Fruit fly (Drosophila melanogaster) whole organism, embryonic: Measurements from ENCODE around the gene CG34266.
A peak's percentile ranks its signal among the peaks of the same experiment; 100 is the strongest.

Experiments
- ATbp ChIP-seq: fragments of 200-800 bp; sonication (Bioruptor generic); optimal IDR thresholded peaks from 2 replicates; lab custom pipeline; 2017; ENCODE audit warnings: missing biosample characterization, mild to moderate bottlenecking, missing genetic modification characterization, missing genetic modification reagents
- CG10147 ChIP-seq: fragments of 200-800 bp; sonication (Bioruptor generic); optimal IDR thresholded peaks from 2 replicates; lab custom pipeline; 2019; ENCODE audit warnings: missing biosample characterization, mild to moderate bottlenecking, missing genetic modification characterization, moderate library complexity
- CG10209 ChIP-seq: fragments of 200-800 bp; sonication (Bioruptor generic); optimal IDR thresholded peaks from 3 replicates; lab custom pipeline; 2017; ENCODE audit warnings: missing biosample characterization, mild to moderate bottlenecking, missing genetic modification characterization, missing genetic modification reagents
- CG10267 ChIP-seq: fragments of 200-800 bp; sonication (Bioruptor generic); optimal IDR thresholded peaks from 2 replicates; lab custom pipeline; 2018; ENCODE audit warnings: missing biosample characterization, mild to moderate bottlenecking, missing genetic modification characterization, moderate library complexity
- CG12104 ChIP-seq: fragments of 200-800 bp; sonication (Bioruptor generic); optimal IDR thresholded peaks from 3 replicates; lab custom pipeline; 2016; ENCODE audit warnings: missing biosample characterization, missing genetic modification characterization
- CG15269 ChIP-seq: fragments of 200-800 bp; sonication (Bioruptor generic); optimal IDR thresholded peaks from 2 replicates; lab custom pipeline; 2018; ENCODE audit warnings: missing biosample characterization, mild to moderate bottlenecking, missing genetic modification characterization, moderate library complexity
- CG17359 ChIP-seq: fragments of 200-800 bp; sonication (Bioruptor generic); optimal IDR thresholded peaks from 3 replicates; lab custom pipeline; 2018; ENCODE audit warnings: missing biosample characterization, mild to moderate bottlenecking, missing genetic modification characterization, moderate library complexity
- CG17361 ChIP-seq: fragments of 200-800 bp; sonication (Bioruptor generic); IDR thresholded peaks from 3 replicates; pipeline ENCODE4 v1.3.6; 2022; ENCODE audit warnings: missing biosample characterization, missing genetic modification characterization
- CG17829 ChIP-seq: fragments of 200-800 bp; optimal IDR thresholded peaks from 2 replicates; lab custom pipeline; 2019; ENCODE audit warnings: missing biosample characterization, mild to moderate bottlenecking, missing genetic modification characterization, moderate library complexity
- CG18262 ChIP-seq: fragments of 200-800 bp; optimal IDR thresholded peaks from 3 replicates; lab custom pipeline; 2019; ENCODE audit warnings: missing biosample characterization, mild to moderate bottlenecking, missing genetic modification characterization, moderate library complexity
- CG2116 ChIP-seq: fragments of 200-800 bp; sonication (Bioruptor generic); optimal IDR thresholded peaks from 3 replicates; lab custom pipeline; 2018; ENCODE audit warnings: missing biosample characterization, mild to moderate bottlenecking, missing genetic modification characterization
- CG2678 ChIP-seq: fragments of 200-800 bp; sonication (Bioruptor generic); optimal IDR thresholded peaks from 3 replicates; lab custom pipeline; 2019; ENCODE audit warnings: missing biosample characterization, mild to moderate bottlenecking, missing genetic modification characterization, moderate library complexity
- CG2712 ChIP-seq: fragments of 200-800 bp; optimal IDR thresholded peaks from 3 replicates; lab custom pipeline; 2019; ENCODE audit warnings: missing biosample characterization, mild to moderate bottlenecking, missing genetic modification characterization, moderate library complexity
- CG30020 ChIP-seq: fragments of 200-800 bp; optimal IDR thresholded peaks from 2 replicates; lab custom pipeline; 2019; ENCODE audit warnings: missing biosample characterization, mild to moderate bottlenecking, missing genetic modification characterization, moderate library complexity
- CG31441 ChIP-seq: fragments of 200-800 bp; sonication (Bioruptor generic); IDR thresholded peaks from 2 replicates; pipeline ENCODE4 v1.3.6; 2022; ENCODE audit warnings: missing biosample characterization, missing genetic modification characterization
- CG4424 ChIP-seq: fragments of 200-800 bp; sonication (Bioruptor generic); optimal IDR thresholded peaks from 3 replicates; lab custom pipeline; 2016; ENCODE audit warnings: missing biosample characterization, missing genetic modification characterization
- CG6254 ChIP-seq: fragments of 200-800 bp; sonication (Bioruptor generic); optimal IDR thresholded peaks from 3 replicates; lab custom pipeline; 2017; ENCODE audit warnings: mild to moderate bottlenecking, missing biosample characterization, missing genetic modification reagents, missing genetic modification characterization
- CG7556 ChIP-seq: fragments of 200-800 bp; sonication (Bioruptor generic); optimal IDR thresholded peaks from 2 replicates; lab custom pipeline; 2017; ENCODE audit warnings: missing biosample characterization, mild to moderate bottlenecking, missing genetic modification characterization
- CG7786 ChIP-seq: fragments of 200-800 bp; sonication (Bioruptor generic); optimal IDR thresholded peaks from 2 replicates; lab custom pipeline; 2016; ENCODE audit warnings: missing biosample characterization, missing genetic modification characterization
- CG8388 ChIP-seq: fragments of 200-800 bp; sonication (Bioruptor generic); optimal IDR thresholded peaks from 2 replicates; lab custom pipeline; 2019; ENCODE audit warnings: missing biosample characterization, mild to moderate bottlenecking, missing genetic modification characterization, moderate library complexity
- CG8924 ChIP-seq: fragments of 200-800 bp; optimal IDR thresholded peaks from 3 replicates; lab custom pipeline; 2019; ENCODE audit warnings: missing biosample characterization, mild to moderate bottlenecking, missing genetic modification characterization, moderate library complexity
- CG9797 ChIP-seq: fragments of 200-800 bp; sonication (Bioruptor generic); optimal IDR thresholded peaks from 3 replicates; lab custom pipeline; 2018; ENCODE audit warnings: missing biosample characterization, mild to moderate bottlenecking, missing genetic modification characterization
- D ChIP-seq, 2 experiments: fragments of 200-800 bp in 1 of 2; fragments of >200 bp in 1 of 2; sonication (Bioruptor generic) in 1 of 2; optimal IDR thresholded peaks; 2 replicates in 1 of 2; 3 replicates in 1 of 2; lab custom pipeline; 2017; ENCODE audit warnings: mild to moderate bottlenecking in 1 of 2, missing biosample characterization in 1 of 2, missing genetic modification characterization in 1 of 2, missing genetic modification reagents in 1 of 2
- Hr51 ChIP-seq, 2 experiments: fragments of 200-800 bp; sonication (Bioruptor generic); optimal IDR thresholded peaks; 2 replicates in 1 of 2; 3 replicates in 1 of 2; lab custom pipeline; 2016 to 2018; ENCODE audit warnings: missing biosample characterization in 2 of 2, missing genetic modification characterization in 2 of 2, mild to moderate bottlenecking in 1 of 2, moderate library complexity in 1 of 2
- PHDP ChIP-seq: fragments of 200-800 bp; sonication (Bioruptor generic); optimal IDR thresholded peaks from 3 replicates; lab custom pipeline; 2018; ENCODE audit warnings: missing biosample characterization, mild to moderate bottlenecking, missing genetic modification characterization, moderate library complexity
- Ptx1 ChIP-seq: fragments of 200-800 bp; sonication (Bioruptor generic); IDR thresholded peaks from 2 replicates; pipeline ENCODE4 v1.3.6; 2022; ENCODE audit warnings: missing biosample characterization, missing genetic modification characterization
- Sox100B ChIP-seq: fragments of 200-800 bp; sonication (Bioruptor generic); optimal IDR thresholded peaks from 3 replicates; lab custom pipeline; 2018; ENCODE audit warnings: missing biosample characterization, mild to moderate bottlenecking, missing genetic modification characterization
- Xrp1 ChIP-seq: fragments of 200-800 bp; sonication (Bioruptor generic); IDR thresholded peaks from 2 replicates; pipeline ENCODE4 v1.3.6; 2022; ENCODE audit warnings: missing biosample characterization, missing genetic modification characterization
- ato ChIP-seq: fragments of 200-800 bp; sonication (Bioruptor generic); IDR thresholded peaks from 2 replicates; pipeline ENCODE4 v1.3.6; 2022; ENCODE audit warnings: missing biosample characterization, missing genetic modification characterization; ENCODE audit not compliant: partially characterized antibody
- bcd ChIP-seq: fragments of 200-800 bp; sonication (Bioruptor generic); optimal IDR thresholded peaks from 2 replicates; lab custom pipeline; 2017; ENCODE audit warnings: missing biosample characterization, mild to moderate bottlenecking, missing genetic modification characterization
- bsh ChIP-seq, 2 experiments: fragments of 200-800 bp; sonication (Bioruptor generic); optimal IDR thresholded peaks; 2 replicates each; lab custom pipeline; 2017 to 2018; ENCODE audit warnings: mild to moderate bottlenecking in 2 of 2, missing biosample characterization in 2 of 2, missing genetic modification characterization in 2 of 2, moderate library complexity in 1 of 2
- caup ChIP-seq: fragments of 200-800 bp; sonication (Bioruptor generic); optimal IDR thresholded peaks from 3 replicates; lab custom pipeline; 2017; ENCODE audit warnings: missing biosample characterization, mild to moderate bottlenecking, missing genetic modification characterization, moderate library complexity; ENCODE audit not compliant: severe bottlenecking
- dmrt11E ChIP-seq: fragments of 200-800 bp; sonication (Bioruptor generic); optimal IDR thresholded peaks from 3 replicates; lab custom pipeline; 2018; ENCODE audit warnings: missing biosample characterization, mild to moderate bottlenecking, missing genetic modification characterization, moderate library complexity
- ewg ChIP-seq: fragments of 200-800 bp; sonication (Bioruptor generic); optimal IDR thresholded peaks from 3 replicates; lab custom pipeline; 2017; ENCODE audit warnings: mild to moderate bottlenecking, missing biosample characterization, missing genetic modification reagents, missing genetic modification characterization
- fd96Cb ChIP-seq: fragments of 200-800 bp; sonication (Bioruptor generic); optimal IDR thresholded peaks from 2 replicates; lab custom pipeline; 2018; ENCODE audit warnings: missing biosample characterization, mild to moderate bottlenecking, missing genetic modification characterization, moderate library complexity
- gem ChIP-seq: fragments of 200-800 bp; sonication (Bioruptor generic); optimal IDR thresholded peaks from 2 replicates; lab custom pipeline; 2019; ENCODE audit warnings: missing biosample characterization, mild to moderate bottlenecking, missing genetic modification characterization, moderate library complexity
- grau ChIP-seq: fragments of 200-800 bp; optimal IDR thresholded peaks from 3 replicates; lab custom pipeline; 2019; ENCODE audit warnings: missing biosample characterization, mild to moderate bottlenecking, missing genetic modification characterization, moderate library complexity
- hbn ChIP-seq: fragments of 200-800 bp; sonication (Bioruptor generic); IDR thresholded peaks from 2 replicates; pipeline ENCODE4 v1.3.6; 2022; ENCODE audit warnings: missing biosample characterization, missing genetic modification characterization; ENCODE audit not compliant: partially characterized antibody
- lab ChIP-seq: fragments of 200-800 bp; sonication (Bioruptor generic); optimal IDR thresholded peaks from 3 replicates; lab custom pipeline; 2017; ENCODE audit warnings: missing biosample characterization, missing genetic modification characterization, mild to moderate bottlenecking, moderate library complexity, missing genetic modification reagents
- mam ChIP-seq: fragments of 200-800 bp; sonication (Bioruptor generic); optimal IDR thresholded peaks from 3 replicates; lab custom pipeline; 2016; ENCODE audit warnings: missing biosample characterization, missing genetic modification characterization
- phol ChIP-seq: fragments of 200-800 bp; sonication (Bioruptor generic); optimal IDR thresholded peaks from 3 replicates; lab custom pipeline; 2018; ENCODE audit warnings: missing biosample characterization, mild to moderate bottlenecking, missing genetic modification characterization, moderate library complexity
- prd ChIP-seq, 3 experiments: fragments of >200 bp in 2 of 3; fragments of 200-800 bp in 1 of 3; sonication (Bioruptor generic) in 1 of 3; optimal IDR thresholded peaks in 2 of 3; IDR thresholded peaks in 1 of 3; 2 replicates in 2 of 3; 3 replicates in 1 of 3; pipeline versions ENCODE4 v1.3.6 to Lab custom; 2017 to 2022; ENCODE audit warnings: missing biosample characterization in 1 of 3, missing genetic modification characterization in 1 of 3
- row ChIP-seq: fragments of 200-800 bp; sonication (Bioruptor generic); IDR thresholded peaks from 3 replicates; pipeline ENCODE4 v1.3.6; 2022; ENCODE audit warnings: missing biosample characterization, missing genetic modification characterization
- sc ChIP-seq, 3 experiments: fragments of >200 bp in 2 of 3; fragments of 200-800 bp in 1 of 3; sonication (Bioruptor generic) in 1 of 3; optimal IDR thresholded peaks; 2 replicates in 2 of 3; 3 replicates in 1 of 3; lab custom pipeline; 2017; ENCODE audit warnings: mild to moderate bottlenecking in 1 of 3, missing biosample characterization in 1 of 3, missing genetic modification characterization in 1 of 3, missing genetic modification reagents in 1 of 3
- slou ChIP-seq: fragments of 200-800 bp; sonication (Bioruptor generic); optimal IDR thresholded peaks from 3 replicates; lab custom pipeline; 2016; ENCODE audit warnings: missing biosample characterization, missing genetic modification characterization
- so ChIP-seq: fragments of 200-800 bp; sonication (Bioruptor generic); IDR thresholded peaks from 3 replicates; pipeline ENCODE4 v1.3.6; 2022; ENCODE audit warnings: missing biosample characterization, missing genetic modification characterization
- unpg ChIP-seq: fragments of 200-800 bp; sonication (Bioruptor generic); optimal IDR thresholded peaks from 3 replicates; lab custom pipeline; 2018; ENCODE audit warnings: missing biosample characterization, mild to moderate bottlenecking, missing genetic modification characterization, moderate library complexity

The CG34266 gene

DNA sequence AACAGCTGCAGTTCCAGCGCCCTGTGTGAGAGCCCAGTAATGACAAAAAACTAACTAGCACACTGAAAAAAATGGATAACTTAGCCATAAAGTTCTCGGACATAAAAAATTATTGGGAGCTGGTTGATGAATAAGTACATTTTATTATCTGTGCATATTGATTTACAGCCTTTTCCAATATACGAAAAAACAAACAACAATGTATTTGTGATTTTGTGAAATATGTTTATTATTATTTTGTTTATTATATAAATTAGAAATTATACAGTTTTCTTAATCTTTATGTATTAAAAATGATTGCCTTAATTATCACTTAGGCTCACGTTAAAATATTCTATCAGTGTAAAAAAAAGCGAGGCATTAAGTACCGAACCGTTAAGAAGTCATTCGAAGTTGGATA lies 14.1 kb downstream of the CG34266 start:
- TF ChIP-seq CG2678 (tag; lab: Kevin White, UChicago) (peak; percentile 57), mam (GFP tag; lab: Kevin White, UChicago) (no peak), ATbp (peak; percentile 36), CG10267 (tag; lab: Kevin White, UChicago) (peak; percentile 48), bcd (GFP tag; lab: Kevin White, UChicago) (peak; percentile 26), PHDP (tag; lab: Kevin White, UChicago) (peak; percentile 16), so (GFP tag; lab: Robert Waterston, UW) (no peak), CG9797 (GFP tag; lab: Kevin White, UChicago) (no peak), CG6254 (GFP tag; lab: Kevin White, UChicago) (peak; percentile 1), CG7786 (GFP tag; lab: Kevin White, UChicago) (no peak), D (optimal IDR thresholded peaks at IDR 0.05; lab: Kevin White, UChicago) (no peak), D (GFP tag; optimal IDR thresholded peaks at IDR 0.05; lab: Kevin White, UChicago) (peak; percentile 37), gem (tag; lab: Kevin White, UChicago) (peak; percentile 70), CG31441 (GFP tag; lab: Robert Waterston, UW) (peak; percentile 64; the same call in 1 of the 2 replicates), fd96Cb (tag; lab: Kevin White, UChicago) (peak; percentile 51), hbn (no peak), Sox100B (GFP tag; lab: Kevin White, UChicago) (peak; percentile 31), Hr51 (GFP tag; optimal IDR thresholded peaks at IDR 0.05; lab: Kevin White, UChicago) (peak in 1 of 2 experiments; percentile 48), CG2116 (no peak), row (GFP tag; lab: Robert Waterston, UW) (peak; percentile 34), prd (optimal IDR thresholded peaks at IDR 0.05; lab: Kevin White, UChicago) (no peak), prd (GFP tag; IDR thresholded peaks at IDR 0.05; lab: Robert Waterston, UW) (peak; percentile 13; the same call in 1 of the 3 replicates), CG30020 (tag; lab: Kevin White, UChicago) (no peak), CG18262 (tag; lab: Kevin White, UChicago) (peak; percentile 70), ato (no peak), CG17359 (tag; lab: Kevin White, UChicago) (peak; percentile 26), CG2712 (tag; lab: Kevin White, UChicago) (peak; percentile 66), ewg (GFP tag; lab: Kevin White, UChicago) (peak; percentile 23), CG8388 (GFP tag; lab: Kevin White, UChicago) (peak; percentile 36), grau (tag; lab: Kevin White, UChicago) (peak; percentile 51), caup (GFP tag; lab: Kevin White, UChicago) (no peak), CG15269 (peak; percentile 9), slou (GFP tag; lab: Kevin White, UChicago) (no peak), CG8924 (tag; lab: Kevin White, UChicago) (peak; percentile 16), CG17829 (tag; lab: Kevin White, UChicago) (peak; percentile 25), Ptx1 (GFP tag; lab: Robert Waterston, UW) (0 out of 2 replicates have a peak, but pooled peaks have one; percentile 21), CG10147 (GFP tag; lab: Kevin White, UChicago) (peak; percentile 5), dmrt11E (tag; lab: Kevin White, UChicago) (peak; percentile 15), CG12104 (no peak), bsh (GFP tag; optimal IDR thresholded peaks at IDR 0.05; lab: Kevin White, UChicago) (peak; percentile 30 to 60), CG7556 (peak; percentile 46), CG17361 (GFP tag; lab: Robert Waterston, UW) (peak; percentile 69), unpg (GFP tag; lab: Kevin White, UChicago) (peak; percentile 31), CG10209 (GFP tag; lab: Kevin White, UChicago) (peak; percentile 21), phol (tag; lab: Kevin White, UChicago) (peak; percentile 65), Xrp1 (peak; percentile 47; the same call in 1 of the 2 replicates), sc (optimal IDR thresholded peaks at IDR 0.05; lab: Kevin White, UChicago) (no peak), sc (GFP tag; optimal IDR thresholded peaks at IDR 0.05; lab: Kevin White, UChicago) (peak; percentile 12), CG4424 (GFP tag; lab: Kevin White, UChicago) (peak; percentile 49), lab (GFP tag; lab: Kevin White, UChicago) (peak; percentile 8)
